Worm (Caenorhabditis elegans) whole organism, early embryonic: ENCODE data around the gene T07E3.4.

Source experiments
- B0310.2 ChIP-seq: sonication (generic microtip); optimal IDR thresholded peaks from 2 replicates; lab custom pipeline; 2016; ENCODE audit warnings: mild to moderate bottlenecking, missing genetic modification characterization, missing compliant biosample characterization
- F13C5.2 ChIP-seq: sonication (generic microtip); optimal IDR thresholded peaks from 2 replicates; lab custom pipeline; 2017; ENCODE audit warnings: mild to moderate bottlenecking, missing genetic modification characterization, inconsistent platforms, missing compliant biosample characterization
- aly-1 ChIP-seq: sonication (generic microtip); optimal IDR thresholded peaks from 2 replicates; lab custom pipeline; 2016; ENCODE audit warnings: missing genetic modification characterization, missing compliant biosample characterization
- ama-1 ChIP-seq: fragments of 150-350 bp; optimal IDR thresholded peaks from 2 replicates; lab custom pipeline; 2014
- ceh-13 ChIP-seq: fragments of 200-800 bp; sonication (Bioruptor generic); optimal IDR thresholded peaks from 2 replicates; lab custom pipeline; 2018; ENCODE audit warnings: mild to moderate bottlenecking, missing genetic modification characterization, missing compliant biosample characterization
- ceh-36 ChIP-seq: sonication (generic microtip); optimal IDR thresholded peaks from 2 replicates; lab custom pipeline; 2016; ENCODE audit warnings: missing genetic modification characterization, inconsistent platforms, missing compliant biosample characterization
- flt-1 ChIP-seq: fragments of 200-800 bp; sonication (Bioruptor generic); IDR thresholded peaks from 2 replicates; pipeline ENCODE4 v1.3.6; 2022; ENCODE audit warnings: missing genetic modification characterization, missing compliant biosample characterization
- hmbx-1 ChIP-seq: sonication (generic microtip); optimal IDR thresholded peaks from 2 replicates; lab custom pipeline; 2016; ENCODE audit warnings: mild to moderate bottlenecking, missing genetic modification characterization, missing compliant biosample characterization
- hnd-1 ChIP-seq: sonication (generic microtip); optimal IDR thresholded peaks from 2 replicates; lab custom pipeline; 2016; ENCODE audit warnings: missing genetic modification characterization, missing compliant biosample characterization
- pes-1 ChIP-seq: fragments of 200-800 bp; sonication (Bioruptor generic); IDR thresholded peaks from 2 replicates; pipeline ENCODE4 v1.3.6; 2022; ENCODE audit warnings: missing genetic modification reagents, missing genetic modification characterization, missing compliant biosample characterization
- tbx-11 ChIP-seq: fragments of 200-800 bp; sonication (Bioruptor generic); IDR thresholded peaks from 2 replicates; pipeline ENCODE4 v1.3.6; 2022; ENCODE audit warnings: missing genetic modification characterization, missing compliant biosample characterization
- tbx-37 ChIP-seq: fragments of 200-800 bp; sonication (Bioruptor generic); conservative IDR thresholded peaks from 2 replicates; pipeline ENCODE4 v1.3.6; 2022; ENCODE audit warnings: missing genetic modification reagents, missing genetic modification characterization, missing compliant biosample characterization
- tra-4 ChIP-seq: sonication (generic microtip); optimal IDR thresholded peaks from 2 replicates; lab custom pipeline; 2017; ENCODE audit warnings: missing genetic modification characterization, missing compliant biosample characterization

ce11 chrIII:6939523-6939922, 41.7 kb downstream of the T07E3.4 start, which contains the start of gene F57B9.3:
- TF ChIP-seq ama-1 (no peak), hmbx-1 (tag; lab: Kevin White, UChicago) (no peak), pes-1 (no peak), hnd-1 (tag; lab: Kevin White, UChicago) (no peak), aly-1 (tag; lab: Kevin White, UChicago) (no peak), tra-4 (tag; lab: Kevin White, UChicago) (no peak), F13C5.2 (tag; lab: Kevin White, UChicago) (no peak), flt-1 (no peak), B0310.2 (tag; lab: Kevin White, UChicago) (no peak), tbx-37 (GFP tag; lab: Robert Waterston, UW) (no peak), tbx-11 (GFP tag; lab: Robert Waterston, UW) (no peak), ceh-36 (tag; lab: Kevin White, UChicago) (no peak), ceh-13 (GFP tag; lab: Kevin White, UChicago) (no peak)
